Fruit fly (Drosophila melanogaster): ENCODE data around the gene CG5386.

CG5386 gene

DNA sequence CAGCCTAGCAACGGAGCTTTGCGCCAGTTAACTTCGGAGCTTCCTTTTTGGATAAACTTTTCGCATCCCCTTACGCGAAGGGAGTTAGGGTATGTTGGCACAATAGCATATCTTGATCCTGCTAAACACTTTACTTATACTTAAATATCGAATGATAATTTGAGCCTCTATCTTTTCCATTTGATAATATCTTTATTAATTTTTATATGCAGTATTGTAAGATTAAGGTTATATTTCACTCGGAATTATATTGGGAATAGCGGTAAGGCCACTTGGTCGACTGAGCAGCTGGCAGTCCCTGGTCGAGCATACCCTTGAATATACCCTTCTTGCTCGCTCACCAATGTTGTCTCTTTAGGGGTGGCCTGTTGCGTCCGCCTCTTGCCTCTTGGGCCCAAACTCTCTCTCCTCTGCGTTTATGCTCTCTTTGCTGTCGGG lies 26.7 kb upstream of the CG5386 start:
- TF ChIP-seq CG32121 (GFP tag; IDR thresholded peaks at IDR 0.05), result peak; percentile 64
- peak; percentile 55 for TF ChIP-seq CG15710 (tag; optimal IDR thresholded peaks at IDR 0.05)
- TF ChIP-seq CG4496 (GFP tag; IDR thresholded peaks at IDR 0.05), result peak; percentile 72
- peak; percentile 11 for TF ChIP-seq CG17806 (tag; optimal IDR thresholded peaks at IDR 0.05)
- TF ChIP-seq CG14655 (GFP tag; optimal IDR thresholded peaks at IDR 0.05), result no peak
- TF ChIP-seq CG9948 (tag; optimal IDR thresholded peaks at IDR 0.05), result peak; percentile 32
- TF ChIP-seq CG10348 (GFP tag; IDR thresholded peaks at IDR 0.05), result no peak
- peak; percentile 74 for TF ChIP-seq Snoo (tag; optimal IDR thresholded peaks at IDR 0.05)
- no peak for TF ChIP-seq gl (tag; optimal IDR thresholded peaks at IDR 0.05)
- no peak for TF ChIP-seq CG8159 (tag; optimal IDR thresholded peaks at IDR 0.05)
- TF ChIP-seq CG13204 (GFP tag; optimal IDR thresholded peaks at IDR 0.05), result no peak
- peak; percentile 80 for TF ChIP-seq Pif1B (GFP tag; optimal IDR thresholded peaks at IDR 0.05)
- peak; percentile 77 for TF ChIP-seq fd96Ca (GFP tag; IDR thresholded peaks at IDR 0.05)
- TF ChIP-seq D1 (tag; optimal IDR thresholded peaks at IDR 0.05), result no peak
- TF ChIP-seq rn (GFP tag; IDR thresholded peaks at IDR 0.05), result peak; percentile 69
- TF ChIP-seq Pif1A (GFP tag; optimal IDR thresholded peaks at IDR 0.05), result peak; percentile 67
- TF ChIP-seq EcR (GFP tag; optimal IDR thresholded peaks at IDR 0.05), result no peak
- peak; percentile 11 for TF ChIP-seq CG8301 (tag; optimal IDR thresholded peaks at IDR 0.05)
- TF ChIP-seq CG34367 (tag; optimal IDR thresholded peaks at IDR 0.05), result no peak
- peak; percentile 63 for TF ChIP-seq Ets98B (GFP tag; IDR thresholded peaks at IDR 0.05)
- peak; percentile 68 for TF ChIP-seq CG12605 (GFP tag; IDR thresholded peaks at IDR 0.05)

DNA sequence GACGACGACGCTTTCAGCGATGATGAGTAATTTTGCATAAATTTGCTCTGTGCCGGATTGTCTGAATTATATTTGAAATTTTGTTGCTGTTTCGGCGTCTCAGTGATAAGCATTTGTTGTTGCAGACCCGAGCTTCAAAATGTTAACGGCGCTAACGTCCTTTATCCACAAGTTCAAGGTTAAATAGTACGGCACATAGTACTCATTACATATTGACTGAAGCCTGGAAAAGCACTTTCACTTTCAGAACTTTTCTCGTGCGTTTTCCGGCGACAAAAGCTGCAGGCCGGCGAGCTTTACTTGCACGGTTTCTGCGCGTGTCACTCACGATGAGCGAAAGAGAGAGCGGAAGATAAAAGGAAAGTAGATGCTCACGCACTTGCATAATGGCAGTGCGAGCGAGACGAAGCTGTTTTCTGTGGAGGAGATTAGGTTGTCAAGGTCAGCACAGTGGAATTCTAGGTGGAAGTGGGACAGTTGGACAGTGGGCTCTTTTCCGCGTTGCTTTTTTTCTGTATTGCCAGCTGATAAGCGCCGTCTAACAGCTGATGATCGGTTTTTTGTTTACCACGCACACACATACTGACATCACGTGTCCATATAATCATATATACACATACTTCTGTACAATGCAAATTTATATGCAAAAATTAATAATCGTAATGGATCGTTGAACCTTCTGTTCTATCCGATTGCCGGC lies 26.2 kb upstream of the CG5386 start:
- no peak for TF ChIP-seq rn (GFP tag; IDR thresholded peaks at IDR 0.05)
- TF ChIP-seq fd96Ca (GFP tag; IDR thresholded peaks at IDR 0.05), result peak; percentile 30; the same call in 1 of the 3 replicates
- peak; percentile 20; the same call in 1 of the 2 replicates for TF ChIP-seq CG32121 (GFP tag; IDR thresholded peaks at IDR 0.05)
- peak; percentile 71 for TF ChIP-seq EcR (GFP tag; optimal IDR thresholded peaks at IDR 0.05)
- no peak for TF ChIP-seq CG12605 (GFP tag; IDR thresholded peaks at IDR 0.05)
- peak; percentile 85 for TF ChIP-seq CG4496 (GFP tag; IDR thresholded peaks at IDR 0.05)

DNA sequence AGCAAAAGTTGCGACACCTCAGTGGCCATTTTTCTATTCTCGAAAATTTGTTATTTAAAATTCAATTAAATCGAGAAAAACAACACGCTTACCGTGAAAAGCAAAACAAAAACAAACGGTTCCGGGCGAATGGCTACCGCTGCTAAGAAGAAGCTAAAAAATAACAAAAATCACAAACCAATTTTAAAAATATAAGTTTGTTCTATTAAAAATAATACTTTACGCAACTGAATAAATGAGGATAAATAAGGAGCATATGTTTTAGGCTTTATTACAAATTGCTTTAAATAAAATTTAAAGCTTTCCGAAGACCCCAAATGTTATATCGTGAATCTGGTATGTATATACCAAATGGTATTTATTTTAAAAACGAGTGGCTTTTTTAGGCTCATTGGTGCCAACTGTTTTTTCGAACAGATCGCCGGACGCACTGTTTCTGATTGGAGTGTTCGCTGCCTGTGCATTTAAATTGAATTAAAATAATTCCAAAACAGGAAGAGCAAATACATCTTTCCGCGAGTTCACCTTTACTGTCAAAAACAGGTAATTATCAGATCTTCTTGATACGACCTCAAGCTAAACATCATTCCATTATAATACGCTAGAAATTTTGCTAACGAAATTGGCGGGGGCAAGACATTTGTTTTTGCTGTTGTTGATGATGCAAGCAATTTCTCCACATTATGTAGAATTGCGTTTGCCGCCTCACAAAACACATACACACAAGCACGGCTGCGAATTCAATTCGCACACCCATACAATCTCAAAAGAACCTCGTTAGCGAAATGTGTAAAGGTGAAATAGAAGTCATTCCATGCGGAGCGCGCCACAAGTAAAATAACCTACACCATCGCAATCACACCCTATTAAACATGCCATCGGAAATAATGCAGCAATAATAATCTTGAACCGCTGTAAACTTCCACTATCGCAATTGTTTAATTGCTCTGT lies 25.4 kb upstream of the CG5386 start, which contains the start of the genes Polr3F and PyK:
Polr3F (minus strand) TSS at position 248 of the 951 bp plus-strand sequence.
PyK (plus strand) TSS at position 411 of the 951 bp plus-strand sequence.
- TF ChIP-seq CG13204 (GFP tag; optimal IDR thresholded peaks at IDR 0.05), result no peak
- TF ChIP-seq D1 (tag; optimal IDR thresholded peaks at IDR 0.05), result no peak
- TF ChIP-seq fd96Ca (GFP tag; IDR thresholded peaks at IDR 0.05), result no peak
- TF ChIP-seq CG9948 (tag; optimal IDR thresholded peaks at IDR 0.05), result peak; percentile 9
- no peak for TF ChIP-seq CG32121 (GFP tag; IDR thresholded peaks at IDR 0.05)
- peak; percentile 2 for TF ChIP-seq Snoo (tag; optimal IDR thresholded peaks at IDR 0.05)
- TF ChIP-seq rn (GFP tag; IDR thresholded peaks at IDR 0.05), result no peak
- no peak for TF ChIP-seq Pif1B (GFP tag; optimal IDR thresholded peaks at IDR 0.05)
- TF ChIP-seq Ets98B (GFP tag; IDR thresholded peaks at IDR 0.05), result no peak
- no peak for TF ChIP-seq CG10348 (GFP tag; IDR thresholded peaks at IDR 0.05)
- peak; percentile 60 for TF ChIP-seq CG14655 (GFP tag; optimal IDR thresholded peaks at IDR 0.05)
- peak; percentile 48; the same call in 1 of the 2 replicates for TF ChIP-seq CG12605 (GFP tag; IDR thresholded peaks at IDR 0.05)
- peak; percentile 28 for TF ChIP-seq CG8301 (tag; optimal IDR thresholded peaks at IDR 0.05)
- peak; percentile 63; the same call in 2 of the 3 replicates for TF ChIP-seq CG4496 (GFP tag; IDR thresholded peaks at IDR 0.05)
- TF ChIP-seq CG8159 (tag; optimal IDR thresholded peaks at IDR 0.05), result peak; percentile 50
- peak; percentile 18 for TF ChIP-seq Pif1A (GFP tag; optimal IDR thresholded peaks at IDR 0.05)
- TF ChIP-seq gl (tag; optimal IDR thresholded peaks at IDR 0.05), result peak; percentile 35
- peak; percentile 40 for TF ChIP-seq CG15710 (tag; optimal IDR thresholded peaks at IDR 0.05)
- TF ChIP-seq CG34367 (tag; optimal IDR thresholded peaks at IDR 0.05), result peak; percentile 61
- TF ChIP-seq CG17806 (tag; optimal IDR thresholded peaks at IDR 0.05), result peak; percentile 29
- TF ChIP-seq EcR (GFP tag; optimal IDR thresholded peaks at IDR 0.05), result no peak

DNA sequence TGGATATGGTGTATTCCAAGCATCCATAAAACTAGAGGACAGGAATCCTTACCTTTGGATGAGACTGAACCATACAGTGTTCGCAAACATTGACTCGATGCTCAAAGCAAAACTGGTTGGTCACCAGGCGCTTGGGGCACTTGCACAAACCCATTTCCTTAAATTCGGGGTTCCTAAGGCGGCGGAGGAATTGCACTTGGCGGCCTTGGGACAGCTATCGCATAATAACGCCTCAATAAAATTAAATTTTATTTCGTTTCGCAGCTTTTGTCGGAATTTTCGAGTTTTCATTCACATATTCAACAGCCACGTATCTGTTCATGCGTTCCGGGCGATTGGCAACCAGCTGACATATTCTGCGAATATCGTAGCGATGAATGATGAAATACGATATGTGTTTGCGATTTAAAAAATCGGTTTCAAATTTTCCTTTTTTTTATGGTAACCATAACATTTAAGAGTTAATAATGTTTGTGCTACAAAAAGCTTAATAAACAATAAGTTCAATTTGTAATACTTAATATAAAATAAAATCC lies 23.7 kb upstream of the CG5386 start, which contains the start of gene CG5382:
CG5382 (minus strand) TSS at position 324 of the 536 bp plus-strand sequence.
- no peak for TF ChIP-seq CG8301 (tag; optimal IDR thresholded peaks at IDR 0.05)
- no peak for TF ChIP-seq Ets98B (GFP tag; IDR thresholded peaks at IDR 0.05)
- TF ChIP-seq fd96Ca (GFP tag; IDR thresholded peaks at IDR 0.05), result no peak
- no peak for TF ChIP-seq CG17806 (tag; optimal IDR thresholded peaks at IDR 0.05)

DNA sequence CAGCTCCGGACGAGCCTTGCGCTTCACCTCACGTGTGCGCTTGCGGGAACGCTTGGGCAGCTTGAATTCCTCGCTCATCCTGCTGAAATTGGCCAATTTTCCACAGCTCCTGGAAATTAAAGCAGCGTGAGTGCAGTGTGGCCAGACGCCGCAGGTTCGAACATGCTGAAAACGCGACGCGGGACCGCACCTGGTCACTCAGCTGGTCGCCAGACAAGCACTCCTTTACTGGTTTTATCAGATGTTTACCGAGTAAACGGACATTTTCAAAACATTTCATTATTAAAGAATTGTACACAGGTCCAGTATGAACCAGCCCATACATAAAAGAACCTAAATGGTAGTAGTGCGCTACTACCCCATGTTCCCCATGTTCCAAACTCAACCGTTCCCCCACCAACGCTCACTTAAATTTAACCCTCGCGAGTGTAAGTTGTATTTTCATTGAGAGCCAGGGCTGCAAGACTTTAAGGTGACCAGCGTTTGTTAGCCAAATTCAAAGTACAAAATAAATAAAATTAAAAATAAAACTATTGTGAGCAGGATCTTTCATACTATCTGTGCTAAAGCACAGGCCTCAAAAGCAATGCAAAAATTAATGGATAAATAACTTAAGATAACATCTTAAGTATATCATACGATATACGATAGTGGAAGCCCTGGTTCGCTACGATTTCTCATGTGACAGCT lies 20.3 kb upstream of the CG5386 start, which contains the start of the genes JMJD6, CG7071 and Muted:
JMJD6 (minus strand) TSS at position 154 of the 690 bp plus-strand sequence.
CG7071 (plus strand) TSS at position 403 of the 690 bp plus-strand sequence.
Muted (plus strand) TSS at position 403 of the 690 bp plus-strand sequence.
- TF ChIP-seq CG12605 (GFP tag; IDR thresholded peaks at IDR 0.05) (peak; percentile 36; the same call in 1 of the 2 replicates), CG13204 (GFP tag; optimal IDR thresholded peaks at IDR 0.05) (no peak), Pif1A (GFP tag; optimal IDR thresholded peaks at IDR 0.05) (peak; percentile 87), CG9948 (tag; optimal IDR thresholded peaks at IDR 0.05) (peak; percentile 74), CG8301 (tag; optimal IDR thresholded peaks at IDR 0.05) (peak; percentile 77), CG17806 (tag; optimal IDR thresholded peaks at IDR 0.05) (peak; percentile 83), CG15710 (tag; optimal IDR thresholded peaks at IDR 0.05) (peak; percentile 81), gl (tag; optimal IDR thresholded peaks at IDR 0.05) (peak; percentile 43), Pif1B (GFP tag; optimal IDR thresholded peaks at IDR 0.05) (peak; percentile 74), CG32121 (GFP tag; IDR thresholded peaks at IDR 0.05) (peak; percentile 85), CG8159 (tag; optimal IDR thresholded peaks at IDR 0.05) (peak; percentile 78), rn (GFP tag; IDR thresholded peaks at IDR 0.05) (peak; percentile 82), CG34367 (tag; optimal IDR thresholded peaks at IDR 0.05) (peak; percentile 65), Ets98B (GFP tag; IDR thresholded peaks at IDR 0.05) (peak; percentile 85), CG4496 (GFP tag; IDR thresholded peaks at IDR 0.05) (peak; percentile 94), D1 (tag; optimal IDR thresholded peaks at IDR 0.05) (no peak), CG14655 (GFP tag; optimal IDR thresholded peaks at IDR 0.05) (peak; percentile 83), fd96Ca (GFP tag; IDR thresholded peaks at IDR 0.05) (peak; percentile 87; the same call in 2 of the 3 replicates), Snoo (tag; optimal IDR thresholded peaks at IDR 0.05) (peak; percentile 73), EcR (GFP tag; optimal IDR thresholded peaks at IDR 0.05) (no peak), CG10348 (GFP tag; IDR thresholded peaks at IDR 0.05) (no peak; the same call in 1 of the 2 replicates)

All from whole organism, pupa.